Fruit fly (Drosophila melanogaster) whole organism, pupa: ENCODE data around the gene ssp7.

ENCODE experiments used
- CG10348 ChIP-seq: fragments of 200-800 bp; sonication (Bioruptor generic); IDR thresholded peaks from 2 replicates; pipeline ENCODE4 v1.3.6; 2022; ENCODE audit warnings: missing biosample characterization, missing genetic modification characterization
- CG12605 ChIP-seq: fragments of 200-800 bp; sonication (Bioruptor generic); IDR thresholded peaks from 2 replicates; pipeline ENCODE4 v1.3.6; 2022; ENCODE audit warnings: missing biosample characterization, missing genetic modification characterization
- CG13204 ChIP-seq: fragments of 200-800 bp; sonication (Bioruptor generic); optimal IDR thresholded peaks from 2 replicates; lab custom pipeline; 2018; ENCODE audit warnings: missing biosample characterization, mild to moderate bottlenecking, missing genetic modification characterization, moderate library complexity
- CG14655 ChIP-seq: fragments of 200-800 bp; sonication (Bioruptor generic); optimal IDR thresholded peaks from 3 replicates; lab custom pipeline; 2017; ENCODE audit warnings: mild to moderate bottlenecking, missing biosample characterization, missing genetic modification reagents, missing genetic modification characterization
- CG15710 ChIP-seq: fragments of 200-800 bp; sonication (Bioruptor generic); optimal IDR thresholded peaks from 2 replicates; lab custom pipeline; 2018; ENCODE audit warnings: missing biosample characterization, mild to moderate bottlenecking, missing genetic modification characterization, moderate library complexity
- CG17806 ChIP-seq: fragments of 200-800 bp; sonication (Bioruptor generic); optimal IDR thresholded peaks from 2 replicates; lab custom pipeline; 2018; ENCODE audit warnings: missing biosample characterization, mild to moderate bottlenecking, missing genetic modification characterization, moderate library complexity
- CG32121 ChIP-seq: fragments of 200-800 bp; sonication (Bioruptor generic); IDR thresholded peaks from 2 replicates; pipeline ENCODE4 v1.3.6; 2022; ENCODE audit warnings: missing biosample characterization, missing genetic modification characterization
- CG34367 ChIP-seq: fragments of 200-800 bp; sonication (Bioruptor generic); optimal IDR thresholded peaks from 2 replicates; lab custom pipeline; 2018; ENCODE audit warnings: missing biosample characterization, mild to moderate bottlenecking, missing genetic modification characterization
- CG4496 ChIP-seq: fragments of 200-800 bp; sonication (Bioruptor generic); IDR thresholded peaks from 3 replicates; pipeline ENCODE4 v1.3.6; 2022; ENCODE audit warnings: missing biosample characterization, missing genetic modification characterization
- CG8159 ChIP-seq: fragments of 200-800 bp; sonication (Bioruptor generic); optimal IDR thresholded peaks from 3 replicates; lab custom pipeline; 2018; ENCODE audit warnings: missing biosample characterization, mild to moderate bottlenecking, missing genetic modification characterization, moderate library complexity
- CG8301 ChIP-seq: fragments of 200-800 bp; sonication (Bioruptor generic); optimal IDR thresholded peaks from 2 replicates; lab custom pipeline; 2018; ENCODE audit warnings: missing biosample characterization, mild to moderate bottlenecking, missing genetic modification characterization
- CG9948 ChIP-seq: fragments of 200-800 bp; sonication (Bioruptor generic); optimal IDR thresholded peaks from 2 replicates; lab custom pipeline; 2018; ENCODE audit warnings: missing biosample characterization, mild to moderate bottlenecking, missing genetic modification characterization, moderate library complexity
- D1 ChIP-seq: fragments of 200-800 bp; sonication (Bioruptor generic); optimal IDR thresholded peaks from 2 replicates; lab custom pipeline; 2018; ENCODE audit warnings: missing biosample characterization, mild to moderate bottlenecking, missing genetic modification characterization, moderate library complexity
- EcR ChIP-seq: fragments of 200-800 bp; sonication (Bioruptor generic); optimal IDR thresholded peaks from 3 replicates; lab custom pipeline; 2019; ENCODE audit warnings: missing biosample characterization, missing genetic modification characterization, mild to moderate bottlenecking, moderate library complexity, missing genetic modification reagents
- Ets98B ChIP-seq: fragments of 200-800 bp; sonication (Bioruptor generic); IDR thresholded peaks from 2 replicates; pipeline ENCODE4 v1.3.6; 2022; ENCODE audit warnings: missing biosample characterization, missing genetic modification characterization
- Pif1A ChIP-seq: fragments of 200-800 bp; sonication (Bioruptor generic); optimal IDR thresholded peaks from 3 replicates; lab custom pipeline; 2016; ENCODE audit warnings: missing biosample characterization, missing genetic modification characterization
- Pif1B ChIP-seq: fragments of 200-800 bp; sonication (Bioruptor generic); optimal IDR thresholded peaks from 3 replicates; lab custom pipeline; 2016; ENCODE audit warnings: missing biosample characterization, missing genetic modification characterization
- Snoo ChIP-seq: fragments of 200-800 bp; sonication (Bioruptor generic); optimal IDR thresholded peaks from 3 replicates; lab custom pipeline; 2017; ENCODE audit warnings: missing biosample characterization, mild to moderate bottlenecking, missing genetic modification characterization, inconsistent platforms
- fd96Ca ChIP-seq: fragments of 200-800 bp; sonication (Bioruptor generic); IDR thresholded peaks from 3 replicates; pipeline ENCODE4 v1.3.6; 2022; ENCODE audit warnings: missing biosample characterization, missing genetic modification characterization
- gl ChIP-seq: fragments of 200-800 bp; sonication (Bioruptor generic); optimal IDR thresholded peaks from 2 replicates; lab custom pipeline; 2018; ENCODE audit warnings: missing biosample characterization, mild to moderate bottlenecking, missing genetic modification characterization
- rn ChIP-seq: fragments of 200-800 bp; sonication (Bioruptor generic); IDR thresholded peaks from 2 replicates; pipeline ENCODE4 v1.3.6; 2022; ENCODE audit warnings: missing biosample characterization, missing genetic modification characterization

The ssp7 gene

DNA sequence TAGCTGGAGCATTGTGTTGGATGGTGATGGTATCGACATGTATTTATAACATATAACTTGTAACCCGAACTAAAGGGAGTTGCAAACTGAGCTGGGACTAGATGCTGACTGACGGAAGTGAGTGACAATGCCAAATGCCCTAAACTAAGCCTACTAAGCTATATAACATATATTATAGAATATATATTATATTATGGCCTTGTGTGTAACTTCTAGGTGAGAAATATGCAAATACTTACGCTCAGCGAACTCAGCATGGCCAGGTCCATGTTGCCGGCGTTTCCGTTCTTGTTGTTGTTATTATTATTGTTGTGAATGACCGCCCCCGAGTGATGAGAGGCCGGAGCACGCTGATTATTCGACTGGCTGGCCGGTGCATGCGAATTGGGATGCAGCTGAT lies 7.8 kb downstream of the ssp7 start, which contains the start of gene CG44385:
Gene CG44385 (minus strand): TSS at position 101 of the 400 bp plus-strand sequence.
- TF ChIP-seq CG12605 (GFP tag; lab: Robert Waterston, UW) (no peak), Pif1A (GFP tag; lab: Kevin White, UChicago) (no peak), CG13204 (GFP tag; lab: Kevin White, UChicago) (no peak), CG15710 (tag; lab: Kevin White, UChicago) (no peak), EcR (no peak), CG34367 (tag; lab: Kevin White, UChicago) (no peak), CG17806 (tag; lab: Kevin White, UChicago) (no peak), Ets98B (no peak), rn (no peak), gl (no peak), D1 (no peak), CG9948 (tag; lab: Kevin White, UChicago) (no peak), CG32121 (GFP tag; lab: Robert Waterston, UW) (no peak), fd96Ca (no peak), CG10348 (no peak), CG14655 (GFP tag; lab: Kevin White, UChicago) (no peak), Pif1B (no peak), Snoo (tag; lab: Kevin White, UChicago) (no peak), CG8159 (tag; lab: Kevin White, UChicago) (no peak), CG4496 (GFP tag; lab: Robert Waterston, UW) (no peak)

DNA sequence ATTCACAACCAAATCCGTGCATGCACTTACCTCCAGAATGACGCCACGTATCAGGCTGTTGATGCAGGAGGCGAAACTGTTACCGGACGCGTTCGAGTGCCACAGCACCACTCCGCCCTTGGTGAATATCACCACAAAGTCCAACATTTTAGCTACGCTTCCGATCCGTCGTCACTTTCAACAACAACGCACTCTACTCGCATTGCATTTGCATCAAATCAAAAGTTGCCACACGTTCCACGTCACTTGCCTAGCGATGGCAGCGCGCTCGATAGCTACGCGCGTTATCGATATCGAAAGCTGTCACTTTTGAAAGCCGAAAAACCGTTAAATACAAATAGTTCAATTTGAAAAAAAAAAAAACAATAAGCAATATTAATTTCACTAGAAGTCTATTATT lies 11.2 kb downstream of the ssp7 start, which contains the start of gene SrpRalpha:
Gene SrpRalpha (minus strand): TSS at position 260 of the 400 bp plus-strand sequence.
- TF ChIP-seq fd96Ca = no peak
- 0 out of 2 replicates have a peak, but pooled peaks have one; percentile 13 for TF ChIP-seq CG12605 (GFP tag; lab: Robert Waterston, UW)

DNA sequence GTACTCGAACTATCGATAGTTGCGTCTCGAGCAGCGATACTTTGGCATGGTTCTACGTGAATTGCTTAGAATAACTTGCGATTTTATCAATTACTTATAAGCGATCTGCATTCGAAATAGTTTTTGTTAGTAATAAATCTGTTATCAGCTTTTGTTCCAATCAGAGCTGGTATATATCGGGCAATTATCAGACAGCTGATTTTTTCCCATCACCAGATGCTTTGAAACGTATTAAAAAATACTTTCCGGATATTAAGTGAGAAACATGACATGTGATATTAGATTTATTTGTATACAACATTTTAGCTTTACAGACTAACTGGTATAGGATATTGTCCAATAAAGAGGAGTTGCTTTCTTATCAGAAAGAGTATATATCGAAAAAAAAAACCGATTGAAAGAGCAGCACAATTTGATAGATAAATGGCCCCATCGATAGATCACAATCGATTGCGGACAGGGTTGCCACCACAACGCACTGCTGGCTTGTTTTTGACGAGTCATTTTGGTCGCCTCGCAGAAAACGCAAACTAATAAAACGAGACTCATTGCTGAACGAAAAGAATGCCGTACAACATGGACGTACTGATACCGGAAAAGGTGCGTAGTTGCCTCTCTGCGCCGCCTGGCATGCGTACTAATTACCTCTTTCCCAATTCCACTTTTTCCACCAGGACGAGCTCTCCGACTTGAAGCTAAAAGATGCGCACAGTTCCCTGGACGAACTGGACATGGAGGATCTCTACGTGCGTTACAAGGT lies 15.1 kb downstream of the ssp7 start, which contains the start of gene Rpt3:
Gene Rpt3 (plus strand): TSS at position 353 of the 760 bp plus-strand sequence.
- TF ChIP-seq CG12605 (GFP tag; lab: Robert Waterston, UW) (no peak), Ets98B (no peak), CG13204 (GFP tag; lab: Kevin White, UChicago) (no peak)
- TF ChIP-seq, all 21 proteins: peak for 0

DNA sequence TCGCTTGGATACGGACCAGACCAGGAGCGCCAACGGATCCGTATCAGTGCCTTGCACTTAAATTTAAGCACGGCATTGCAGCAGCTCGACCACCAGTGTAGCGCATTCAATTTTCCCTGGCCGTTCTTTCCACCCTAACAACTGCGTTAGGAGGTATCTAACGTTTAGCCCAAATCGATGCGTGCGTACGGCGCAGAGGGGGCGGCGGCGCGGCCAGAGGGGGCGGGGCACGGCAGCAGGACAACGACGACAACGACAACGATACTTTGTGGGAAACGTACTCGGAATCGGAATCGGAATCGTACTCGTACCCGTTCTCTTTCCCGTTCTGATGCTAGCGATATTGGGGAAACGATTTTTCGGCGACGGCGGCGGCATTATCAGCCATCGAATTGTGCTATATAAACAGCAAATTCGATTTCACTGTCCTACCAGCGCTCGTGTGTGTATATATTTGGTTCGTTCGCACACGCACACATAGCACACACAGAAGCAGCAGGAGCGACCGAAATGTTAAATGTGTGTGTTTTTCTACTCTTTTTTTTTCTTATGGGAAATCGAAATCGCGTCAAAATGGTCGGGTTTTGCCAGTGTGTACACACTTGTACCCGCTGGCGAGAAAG lies 15.8 kb downstream of the ssp7 start, which contains the start of gene CG11122:
Gene CG11122 (minus strand): TSS at position 601 of the 623 bp plus-strand sequence.
- TF ChIP-seq fd96Ca = no peak
- TF ChIP-seq CG10348 = no peak
- no peak for TF ChIP-seq D1
- TF ChIP-seq CG4496 (GFP tag; lab: Robert Waterston, UW) = peak; percentile 36; the same call in 1 of the 3 replicates
- TF ChIP-seq EcR = no peak
- TF ChIP-seq Pif1A (GFP tag; lab: Kevin White, UChicago) = no peak

DNA sequence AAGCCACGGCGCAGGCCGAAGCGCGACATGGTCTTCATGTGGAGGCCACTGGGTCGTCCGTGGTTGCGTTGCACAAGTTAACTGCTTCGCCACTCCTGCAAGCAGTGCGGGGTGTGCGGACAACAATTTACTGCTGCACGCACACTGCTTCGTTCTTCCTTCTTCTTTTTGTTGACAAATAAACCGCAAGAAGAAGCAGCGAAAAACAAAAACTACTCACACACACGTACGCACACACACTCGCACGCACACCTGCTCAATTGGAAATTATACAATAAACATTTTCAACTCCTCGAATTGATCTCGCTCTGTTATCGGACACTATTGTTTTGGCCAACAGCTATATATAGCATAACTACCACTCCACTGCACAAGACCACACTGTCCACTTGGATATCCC lies 16.5 kb downstream of the ssp7 start:
- no peak for TF ChIP-seq Snoo (tag; lab: Kevin White, UChicago)
- no peak for TF ChIP-seq Ets98B
- TF ChIP-seq CG15710 (tag; lab: Kevin White, UChicago) = peak; percentile 50
- TF ChIP-seq CG34367 (tag; lab: Kevin White, UChicago) = peak; percentile 66
- TF ChIP-seq rn = no peak
- TF ChIP-seq Pif1B = no peak
- TF ChIP-seq CG14655 (GFP tag; lab: Kevin White, UChicago) = no peak
- no peak for TF ChIP-seq CG13204 (GFP tag; lab: Kevin White, UChicago)
- TF ChIP-seq gl = peak; percentile 72
- no peak for TF ChIP-seq CG12605 (GFP tag; lab: Robert Waterston, UW)
- no peak for TF ChIP-seq fd96Ca
- 0 out of 3 replicates have a peak, but pooled peaks have one; percentile 20 for TF ChIP-seq CG4496 (GFP tag; lab: Robert Waterston, UW)
- TF ChIP-seq CG8159 (tag; lab: Kevin White, UChicago) = no peak
- TF ChIP-seq CG17806 (tag; lab: Kevin White, UChicago) = no peak
- TF ChIP-seq EcR = no peak
- TF ChIP-seq D1 = no peak
- no peak for TF ChIP-seq CG10348
- no peak for TF ChIP-seq CG8301 (tag; lab: Kevin White, UChicago)
- no peak for TF ChIP-seq CG32121 (GFP tag; lab: Robert Waterston, UW)
- peak; percentile 8 for TF ChIP-seq CG9948 (tag; lab: Kevin White, UChicago)
- TF ChIP-seq Pif1A (GFP tag; lab: Kevin White, UChicago) = no peak

DNA sequence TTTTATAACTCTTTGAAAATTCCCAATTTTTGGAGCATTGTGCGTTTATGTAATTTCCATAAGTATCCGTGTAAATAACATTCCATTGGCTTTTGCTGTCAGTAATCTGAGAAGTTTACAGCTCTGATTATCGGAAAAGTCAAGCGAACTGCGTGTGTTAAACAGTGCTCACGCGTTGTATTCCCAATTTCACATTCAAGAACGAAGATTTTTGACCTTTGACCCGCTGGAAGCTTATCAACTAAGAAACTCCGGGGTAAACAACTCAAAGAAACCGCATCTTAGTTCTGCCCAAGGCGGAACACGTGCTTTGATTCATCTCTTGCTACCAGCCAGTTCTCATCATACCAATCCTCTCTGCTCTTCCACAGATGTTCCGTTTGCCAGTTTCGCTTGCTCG lies 30.4 kb downstream of the ssp7 start:
- TF ChIP-seq CG14655 (GFP tag; lab: Kevin White, UChicago) (no peak), CG34367 (tag; lab: Kevin White, UChicago) (no peak), Ets98B (no peak), CG12605 (GFP tag; lab: Robert Waterston, UW) (no peak), CG17806 (tag; lab: Kevin White, UChicago) (no peak), gl (no peak), CG9948 (tag; lab: Kevin White, UChicago) (no peak), CG4496 (GFP tag; lab: Robert Waterston, UW) (no peak), Pif1A (GFP tag; lab: Kevin White, UChicago) (no peak), CG8159 (tag; lab: Kevin White, UChicago) (no peak), D1 (no peak), CG10348 (no peak)
